Fruit fly (Drosophila melanogaster): ENCODE results near the gene GstD6.

The GstD6 gene

DNA sequence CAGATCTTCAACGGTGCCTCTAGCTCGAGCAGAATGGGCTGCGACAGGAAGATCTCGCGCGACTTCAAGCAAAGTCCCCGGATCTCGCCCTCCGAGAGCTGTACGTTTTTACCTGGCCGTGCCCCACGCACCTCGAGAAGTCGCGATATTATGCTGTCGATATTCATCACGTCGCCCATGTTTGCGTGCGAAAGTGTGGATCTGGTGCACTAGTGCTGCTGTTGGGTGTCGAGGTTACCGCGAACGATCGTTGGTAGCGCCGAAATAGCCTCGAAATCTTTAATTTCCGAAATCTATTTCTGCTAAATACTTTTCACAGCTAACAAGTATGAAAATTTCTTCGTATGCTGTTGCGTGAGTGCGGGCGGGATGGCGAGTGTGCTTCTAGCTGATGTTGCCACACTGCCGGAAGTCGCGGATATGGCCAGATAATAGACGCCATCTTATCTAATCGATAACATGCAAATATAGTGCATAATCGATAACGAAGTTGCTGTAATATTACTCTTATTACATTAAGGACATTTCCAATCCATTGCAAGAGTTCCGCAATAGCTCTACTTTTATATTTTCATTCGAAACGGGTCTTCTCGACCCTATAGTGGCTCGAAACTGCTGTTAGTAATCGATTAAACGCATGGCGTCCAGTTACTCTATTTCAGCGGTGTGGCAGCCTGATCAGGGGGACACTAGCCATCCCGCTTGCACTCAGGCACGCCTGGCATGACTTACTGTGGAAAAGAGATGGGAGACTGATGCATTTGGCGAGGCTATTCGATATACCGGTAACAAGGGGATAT lies 48.8 kb downstream of the GstD6 start, which contains the start of gene Pp1-87B (continued):
- TF ChIP-seq inv (GFP tag; IDR thresholded peaks at IDR 0.05; ENCODE audit: partially characterized antibody) = peak; percentile 25; the same call in 1 of the 2 replicates
- peak; percentile 72 for TF ChIP-seq nmo (GFP tag; optimal IDR thresholded peaks at IDR 0.05)
- TF ChIP-seq CG4424 (GFP tag; optimal IDR thresholded peaks at IDR 0.05) = peak; percentile 8
- no peak for TF ChIP-seq Doc2 (GFP tag; IDR thresholded peaks at IDR 0.05)
- TF ChIP-seq ci (GFP tag; IDR thresholded peaks at IDR 0.05) = 0 out of 3 replicates have a peak, but pooled peaks have one; percentile 5
- TF ChIP-seq hbn (GFP tag; IDR thresholded peaks at IDR 0.05; ENCODE audit: partially characterized antibody) = 0 out of 2 replicates have a peak, but pooled peaks have one; percentile 28
- peak; percentile 91 for TF ChIP-seq CG10321 (GFP tag; IDR thresholded peaks at IDR 0.05)
- TF ChIP-seq Pdp1 (GFP tag; optimal IDR thresholded peaks at IDR 0.05) = peak in 1 of 2 experiments; percentile 73
- TF ChIP-seq Xbp1 (GFP tag; optimal IDR thresholded peaks at IDR 0.05) = peak; percentile 4
- peak; percentile 64 for TF ChIP-seq CG3847 (GFP tag; IDR thresholded peaks at IDR 0.05)
- no peak for TF ChIP-seq Oaz (GFP tag; IDR thresholded peaks at IDR 0.05)
- no peak for TF ChIP-seq CG9876 (GFP tag; optimal IDR thresholded peaks at IDR 0.05)
- TF ChIP-seq CG1024 (GFP tag; IDR thresholded peaks at IDR 0.05) = no peak
- TF ChIP-seq Dfd (GFP tag; optimal IDR thresholded peaks at IDR 0.05) = peak in 1 of 2 experiments; percentile 30
- TF ChIP-seq Hmr (GFP tag; optimal IDR thresholded peaks at IDR 0.05) = peak; percentile 32
- TF ChIP-seq amos (GFP tag; IDR thresholded peaks at IDR 0.05; ENCODE audit: partially characterized antibody) = peak; percentile 25; the same call in 1 of the 2 replicates
- TF ChIP-seq CG17361 (GFP tag; IDR thresholded peaks at IDR 0.05) = peak; percentile 80
- TF ChIP-seq CG6683 (GFP tag; optimal IDR thresholded peaks at IDR 0.05) = no peak
- peak; percentile 89 for TF ChIP-seq Ets65A (GFP tag)
- TF ChIP-seq Sry-δ (GFP tag; optimal IDR thresholded peaks at IDR 0.05) = peak; percentile 75
- TF ChIP-seq HmgZ (tag; optimal IDR thresholded peaks at IDR 0.05) = peak; percentile 37
- TF ChIP-seq CG7271 (tag; optimal IDR thresholded peaks at IDR 0.05) = no peak
- TF ChIP-seq Meics (GFP tag; optimal IDR thresholded peaks at IDR 0.05) = peak; percentile 56
- TF ChIP-seq aop (GFP tag; IDR thresholded peaks at IDR 0.05) = no peak
- no peak for TF ChIP-seq CG16815 (GFP tag; optimal IDR thresholded peaks at IDR 0.05)
- no peak for TF ChIP-seq prd (optimal IDR thresholded peaks at IDR 0.05)
- peak; percentile 22; the same call in 1 of the 3 replicates for TF ChIP-seq prd (GFP tag; IDR thresholded peaks at IDR 0.05)
- no peak for TF ChIP-seq CG12155 (GFP tag; optimal IDR thresholded peaks at IDR 0.05)
- TF ChIP-seq CG9437 (GFP tag; optimal IDR thresholded peaks at IDR 0.05) = peak; percentile 37
- TF ChIP-seq mirr (GFP tag; optimal IDR thresholded peaks at IDR 0.05) = peak; percentile 2
- no peak for TF ChIP-seq CG2202 (tag; optimal IDR thresholded peaks at IDR 0.05)
- peak; percentile 26 for TF ChIP-seq shn (GFP tag; optimal IDR thresholded peaks at IDR 0.05)
- TF ChIP-seq CG11560 (tag; IDR thresholded peaks at IDR 0.05) = peak; percentile 100
- no peak for TF ChIP-seq CG11696 (GFP tag; IDR thresholded peaks at IDR 0.05)
- no peak; the same call in 1 of the 2 replicates for TF ChIP-seq tna (GFP tag; IDR thresholded peaks at IDR 0.05; ENCODE audit: partially characterized antibody)
- TF ChIP-seq Hr39 (optimal IDR thresholded peaks at IDR 0.05) = no peak
- peak; percentile 7 for TF ChIP-seq CG2120 (GFP tag; optimal IDR thresholded peaks at IDR 0.05)
- TF ChIP-seq vnd (GFP tag; IDR thresholded peaks at IDR 0.05; ENCODE audit: partially characterized antibody) = peak; percentile 56; the same call in 2 of the 3 replicates
- TF ChIP-seq chif (GFP tag; optimal IDR thresholded peaks at IDR 0.05) = peak in 1 of 2 experiments; percentile 1
- TF ChIP-seq Ets97D (GFP tag; optimal IDR thresholded peaks at IDR 0.05) = peak; percentile 94
- no peak for TF ChIP-seq CG2889 (GFP tag; IDR thresholded peaks at IDR 0.05)
- TF ChIP-seq CG6654 (GFP tag; optimal IDR thresholded peaks at IDR 0.05) = no peak
- peak; percentile 20 for TF ChIP-seq CG12391 (tag; optimal IDR thresholded peaks at IDR 0.05)
- TF ChIP-seq row (GFP tag; IDR thresholded peaks at IDR 0.05) = 0 out of 3 replicates have a peak, but pooled peaks have one; percentile 10
- peak; percentile 43 for TF ChIP-seq CG8924 (tag; optimal IDR thresholded peaks at IDR 0.05)
- TF ChIP-seq mld (GFP tag; IDR thresholded peaks at IDR 0.05; ENCODE audit: partially characterized antibody) = no peak
- no peak for TF ChIP-seq disco-r (GFP tag; optimal IDR thresholded peaks at IDR 0.05)
- TF ChIP-seq CG8281 (tag; optimal IDR thresholded peaks at IDR 0.05) = no peak
- 0 out of 4 replicates have a peak, but pooled peaks have one; percentile 23 for TF ChIP-seq Dll (GFP tag; IDR thresholded peaks at IDR 0.05; ENCODE audit: partially characterized antibody)
